Worm (Caenorhabditis elegans): ENCODE results near the gene str-121.

str-121 gene

ce11 chrV:281111-281510 is 26.6 kb upstream of the str-121 start:
- TF ChIP-seq ceh-82 (tag; optimal IDR thresholded peaks at IDR 0.05) (no peak), elt-3 (tag; optimal IDR thresholded peaks at IDR 0.05) (no peak), nhr-47 (tag; optimal IDR thresholded peaks at IDR 0.05) (no peak), rnt-1 (tag; optimal IDR thresholded peaks at IDR 0.05) (peak; percentile 63), efl-1 (optimal IDR thresholded peaks at IDR 0.05) (peak in 1 of 2 experiments; percentile 23), efl-1 (GFP tag; optimal IDR thresholded peaks at IDR 0.05 in 1 of 2) (peak in 1 of 2 experiments; percentile 46), lsy-2 (tag; optimal IDR thresholded peaks at IDR 0.05) (peak; percentile 39 to 62), nhr-71 (tag; optimal IDR thresholded peaks at IDR 0.05) (peak; percentile 59), snu-23 (GFP tag; optimal IDR thresholded peaks at IDR 0.05) (peak; percentile 28), dpl-1 (GFP tag; optimal IDR thresholded peaks at IDR 0.05) (no peak), ceh-88 (GFP tag; IDR thresholded peaks at IDR 0.05) (no peak), pqm-1 (tag; optimal IDR thresholded peaks at IDR 0.05) (no peak), unc-98 (GFP tag; IDR thresholded peaks at IDR 0.05) (no peak), zag-1 (tag; optimal IDR thresholded peaks at IDR 0.05) (no peak), nhr-19 (GFP tag; conservative IDR thresholded peaks at IDR 0.05) (0 out of 2 replicates have a peak, but pooled peaks have one; percentile 25), sox-4 (tag; optimal IDR thresholded peaks at IDR 0.05) (no peak), pax-3 (tag; optimal IDR thresholded peaks at IDR 0.05) (no peak), lin-14 (GFP tag; optimal IDR thresholded peaks at IDR 0.05) (peak; percentile 77), tlp-1 (tag; optimal IDR thresholded peaks at IDR 0.05) (no peak), ces-1 (GFP tag; optimal IDR thresholded peaks at IDR 0.05) (no peak), vab-15 (tag; optimal IDR thresholded peaks at IDR 0.05) (no peak), ceh-63 (GFP tag; optimal IDR thresholded peaks at IDR 0.05) (no peak), C16A3.4 (tag; optimal IDR thresholded peaks at IDR 0.05) (peak; percentile 17), unc-130 (tag; optimal IDR thresholded peaks at IDR 0.05) (peak; percentile 37), pag-3 (tag; optimal IDR thresholded peaks at IDR 0.05; ENCODE audit: borderline replicate concordance, insufficient read depth) (peak; percentile 68)

- TF ChIP-seq unc-62 (GFP tag; optimal IDR thresholded peaks at IDR 0.05) (no peak), unc-30 (tag; optimal IDR thresholded peaks at IDR 0.05) (no peak), swsn-7 (tag; optimal IDR thresholded peaks at IDR 0.05) (no peak), mab-9 (GFP tag; IDR thresholded peaks at IDR 0.05) (no peak), alr-1 (tag; optimal IDR thresholded peaks at IDR 0.05; ENCODE audit: borderline replicate concordance) (no peak), ceh-8 (GFP tag; optimal IDR thresholded peaks at IDR 0.05) (no peak), unc-86 (tag; optimal IDR thresholded peaks at IDR 0.05) (no peak), fkh-8 (tag; optimal IDR thresholded peaks at IDR 0.05) (no peak), nhr-85 (tag) (no peak), lsy-2 (tag; optimal IDR thresholded peaks at IDR 0.05) (no peak), zip-4 (GFP tag; optimal IDR thresholded peaks at IDR 0.05) (no peak), tlp-1 (tag; optimal IDR thresholded peaks at IDR 0.05) (no peak), sup-37 (GFP tag; optimal IDR thresholded peaks at IDR 0.05) (no peak), C34B4.2 (tag; optimal IDR thresholded peaks at IDR 0.05) (no peak), fos-1 (tag; optimal IDR thresholded peaks at IDR 0.05) (no peak), nhr-77 (tag; optimal IDR thresholded peaks at IDR 0.05) (no peak), vab-15 (tag; optimal IDR thresholded peaks at IDR 0.05) (no peak), Y116A8C.19 (tag; optimal IDR thresholded peaks at IDR 0.05; ENCODE audit: borderline replicate concordance) (no peak)
Observed at ce11 chrV:272837-273236, 18.3 kb upstream of the str-121 start, which contains the start of gene nlp-70. TSS of gene nlp-70 (minus strand) at chrV:272937.

ce11 chrV:268007-268406 is 13.5 kb upstream of the str-121 start, which contains the start of gene lgc-26:
TSS of gene lgc-26 (plus strand) at chrV:268307.
- TF ChIP-seq rnt-1 (tag; optimal IDR thresholded peaks at IDR 0.05) (no peak), mep-1 (tag; optimal IDR thresholded peaks at IDR 0.05) (no peak), unc-62 (GFP tag; optimal IDR thresholded peaks at IDR 0.05) (no peak), aly-2 (tag; optimal IDR thresholded peaks at IDR 0.05) (no peak), nhr-47 (tag; optimal IDR thresholded peaks at IDR 0.05) (no peak), nhr-90 (tag; optimal IDR thresholded peaks at IDR 0.05; ENCODE audit: poor library complexity) (no peak), efl-1 (optimal IDR thresholded peaks at IDR 0.05) (no peak), efl-1 (GFP tag; optimal IDR thresholded peaks at IDR 0.05 in 1 of 2) (no peak), unc-130 (tag; optimal IDR thresholded peaks at IDR 0.05) (no peak), isw-1 (GFP tag; IDR thresholded peaks at IDR 0.05) (no peak), pax-3 (tag; optimal IDR thresholded peaks at IDR 0.05) (no peak), hlh-4 (tag; optimal IDR thresholded peaks at IDR 0.05) (no peak), nhr-237 (tag; optimal IDR thresholded peaks at IDR 0.05) (no peak), skn-1 (tag; optimal IDR thresholded peaks at IDR 0.05) (no peak), nhr-77 (tag; optimal IDR thresholded peaks at IDR 0.05) (no peak), unc-86 (tag; optimal IDR thresholded peaks at IDR 0.05) (no peak), ceh-8 (GFP tag; optimal IDR thresholded peaks at IDR 0.05) (no peak)
